Worm (Caenorhabditis elegans) whole organism, L3 larva: ENCODE measurements around the gene Y53F4B.39.
"Not testable (repeated sequence)": the region's sequence is repeated elsewhere in the genome, so short reads cannot be mapped to it uniquely, and the experiment has no call there.

ENCODE experiments used
- R02D3.7 ChIP-seq: fragments of 150-350 bp; optimal IDR thresholded peaks from 2 replicates; lab custom pipeline; 2014; ENCODE audit warnings: missing biosample characterization, missing genetic modification characterization
- ZK546.5 ChIP-seq: sonication (generic microtip); optimal IDR thresholded peaks from 2 replicates; lab custom pipeline; 2017; ENCODE audit warnings: missing biosample characterization, missing genetic modification characterization
- ceh-16 ChIP-seq: sonication (generic microtip); optimal IDR thresholded peaks from 2 replicates; lab custom pipeline; 2017; ENCODE audit warnings: missing biosample characterization, missing genetic modification characterization
- ceh-28 ChIP-seq: fragments of 150-350 bp; optimal IDR thresholded peaks from 2 replicates; lab custom pipeline; 2014; ENCODE audit warnings: missing biosample characterization, missing genetic modification reagents, missing genetic modification characterization
- ceh-82 ChIP-seq: fragments of 150-350 bp; optimal IDR thresholded peaks from 2 replicates; lab custom pipeline; 2014; ENCODE audit warnings: missing biosample characterization, missing genetic modification characterization
- ceh-9 ChIP-seq: sonication (generic microtip); optimal IDR thresholded peaks from 2 replicates; lab custom pipeline; 2018; ENCODE audit warnings: missing biosample characterization, missing genetic modification characterization
- daf-12 ChIP-seq: fragments of 150-350 bp; optimal IDR thresholded peaks from 2 replicates; lab custom pipeline; 2014; ENCODE audit warnings: missing biosample characterization, missing genetic modification reagents, missing genetic modification characterization
- egl-27 ChIP-seq: sonication (generic microtip); optimal IDR thresholded peaks from 4 replicates; lab custom pipeline; 2017; ENCODE audit warnings: missing biosample characterization, missing genetic modification reagents, missing genetic modification characterization
- egl-5 ChIP-seq: fragments of 150-350 bp; optimal IDR thresholded peaks from 2 replicates; lab custom pipeline; 2017; ENCODE audit warnings: missing biosample characterization, missing genetic modification reagents, missing genetic modification characterization, inconsistent platforms
- elt-1 ChIP-seq: fragments of 150-350 bp; optimal IDR thresholded peaks from 2 replicates; lab custom pipeline; 2014; ENCODE audit warnings: missing biosample characterization, missing genetic modification characterization
- elt-2 ChIP-seq: sonication (generic microtip); optimal IDR thresholded peaks from 2 replicates; lab custom pipeline; 2016; ENCODE audit warnings: missing genetic modification reagents, mild to moderate bottlenecking, missing genetic modification characterization, missing compliant biosample characterization
- elt-3 ChIP-seq, 3 experiments: fragments of 150-350 bp in 1 of 3; sonication (generic microtip) in 2 of 3; optimal IDR thresholded peaks; 2 replicates in 2 of 3; 4 replicates in 1 of 3; lab custom pipeline; 2014 to 2017; ENCODE audit warnings: missing biosample characterization in 3 of 3, missing genetic modification characterization in 3 of 3
- eor-1 ChIP-seq, 2 experiments: fragments of 150-350 bp; optimal IDR thresholded peaks; 2 replicates each; lab custom pipeline; 2014 to 2018; ENCODE audit warnings: missing biosample characterization in 2 of 2, missing genetic modification characterization in 2 of 2
- fkh-10 ChIP-seq: sonication (generic microtip); optimal IDR thresholded peaks from 2 replicates; lab custom pipeline; 2017; ENCODE audit warnings: missing biosample characterization, missing genetic modification reagents, missing genetic modification characterization
- fkh-2 ChIP-seq: fragments of 150-350 bp; optimal IDR thresholded peaks from 2 replicates; lab custom pipeline; 2014; ENCODE audit warnings: missing biosample characterization, missing genetic modification reagents, missing genetic modification characterization
- fos-1 ChIP-seq: fragments of 150-350 bp; optimal IDR thresholded peaks from 2 replicates; lab custom pipeline; 2014; ENCODE audit warnings: missing biosample characterization, missing genetic modification characterization
- hmg-11 ChIP-seq: sonication (generic microtip); optimal IDR thresholded peaks from 2 replicates; lab custom pipeline; 2016; ENCODE audit warnings: missing genetic modification characterization, missing compliant biosample characterization
- jun-1 ChIP-seq: fragments of 150-350 bp; optimal IDR thresholded peaks from 2 replicates; lab custom pipeline; 2014; ENCODE audit warnings: missing biosample characterization, missing genetic modification reagents, missing genetic modification characterization
- lin-15B ChIP-seq: fragments of 150-350 bp; optimal IDR thresholded peaks from 2 replicates; lab custom pipeline; 2014; ENCODE audit warnings: missing biosample characterization, missing genetic modification characterization
- lin-39 ChIP-seq: fragments of 150-350 bp; optimal IDR thresholded peaks from 2 replicates; lab custom pipeline; 2018; ENCODE audit warnings: missing biosample characterization, missing genetic modification reagents, missing genetic modification characterization
- lsy-12 ChIP-seq: sonication (generic microtip); optimal IDR thresholded peaks from 2 replicates; lab custom pipeline; 2016; ENCODE audit warnings: mild to moderate bottlenecking, missing genetic modification characterization, missing compliant biosample characterization
- mdl-1 ChIP-seq: fragments of 150-350 bp; optimal IDR thresholded peaks from 2 replicates; lab custom pipeline; 2014; ENCODE audit warnings: missing biosample characterization, missing genetic modification characterization
- mml-1 ChIP-seq: fragments of 150-350 bp; sonication (generic microtip); optimal IDR thresholded peaks from 3 replicates; lab custom pipeline; 2014; ENCODE audit warnings: missing biosample characterization, missing genetic modification characterization
- nfya-1 ChIP-seq: sonication (generic microtip); optimal IDR thresholded peaks from 2 replicates; lab custom pipeline; 2017; ENCODE audit warnings: missing genetic modification characterization, mild to moderate bottlenecking, missing compliant biosample characterization, antibody characterized with exemption, moderate library complexity; ENCODE audit not compliant: insufficient read depth
- nhr-12 ChIP-seq: fragments of 150-350 bp; optimal IDR thresholded peaks from 2 replicates; lab custom pipeline; 2014; ENCODE audit warnings: missing biosample characterization, missing genetic modification characterization
- nhr-23 ChIP-seq: fragments of 150-350 bp; optimal IDR thresholded peaks from 2 replicates; lab custom pipeline; 2014; ENCODE audit warnings: missing biosample characterization, missing genetic modification reagents, missing genetic modification characterization
- nhr-25 ChIP-seq: sonication (generic microtip); optimal IDR thresholded peaks from 2 replicates; lab custom pipeline; 2017; ENCODE audit warnings: missing biosample characterization, missing genetic modification characterization
- nhr-28 ChIP-seq: fragments of 150-350 bp; optimal IDR thresholded peaks from 2 replicates; lab custom pipeline; 2014; ENCODE audit warnings: missing biosample characterization, missing genetic modification characterization
- nhr-43 ChIP-seq: sonication (generic microtip); optimal IDR thresholded peaks from 2 replicates; lab custom pipeline; 2016; ENCODE audit warnings: mild to moderate bottlenecking, missing genetic modification characterization, missing compliant biosample characterization; ENCODE audit not compliant: poor library complexity, severe bottlenecking
- nhr-67 ChIP-seq: fragments of 150-350 bp; optimal IDR thresholded peaks from 2 replicates; lab custom pipeline; 2014; ENCODE audit warnings: missing biosample characterization, missing genetic modification characterization
- nhr-77 ChIP-seq: fragments of 150-350 bp; optimal IDR thresholded peaks from 2 replicates; lab custom pipeline; 2014; ENCODE audit warnings: missing biosample characterization, missing genetic modification characterization
- pha-4 ChIP-seq: fragments of 150-350 bp; optimal IDR thresholded peaks from 2 replicates; lab custom pipeline; 2014; ENCODE audit warnings: missing biosample characterization, missing genetic modification reagents, missing genetic modification characterization
- pqm-1 ChIP-seq: fragments of 150-350 bp; optimal IDR thresholded peaks from 2 replicates; lab custom pipeline; 2017; ENCODE audit warnings: missing biosample characterization, missing genetic modification characterization, inconsistent platforms
- sea-2 ChIP-seq: fragments of 150-350 bp; sonication (generic microtip); optimal IDR thresholded peaks from 4 replicates; lab custom pipeline; 2014; ENCODE audit warnings: missing biosample characterization, missing genetic modification reagents, missing genetic modification characterization
- skn-1 ChIP-seq: fragments of 150-350 bp; optimal IDR thresholded peaks from 2 replicates; lab custom pipeline; 2014; ENCODE audit warnings: missing biosample characterization, missing genetic modification characterization
- snpc-4 ChIP-seq: fragments of 150-350 bp; optimal IDR thresholded peaks from 2 replicates; lab custom pipeline; 2014; ENCODE audit warnings: missing biosample characterization, missing genetic modification characterization
- tbx-2 ChIP-seq: sonication (generic microtip); optimal IDR thresholded peaks from 2 replicates; lab custom pipeline; 2016; ENCODE audit warnings: mild to moderate bottlenecking, missing genetic modification characterization, missing compliant biosample characterization
- unc-62 ChIP-seq: fragments of 150-350 bp; sonication (generic microtip); optimal IDR thresholded peaks from 4 replicates; lab custom pipeline; 2014; ENCODE audit warnings: missing biosample characterization, missing genetic modification reagents, missing genetic modification characterization

Gene Y53F4B.39

DNA sequence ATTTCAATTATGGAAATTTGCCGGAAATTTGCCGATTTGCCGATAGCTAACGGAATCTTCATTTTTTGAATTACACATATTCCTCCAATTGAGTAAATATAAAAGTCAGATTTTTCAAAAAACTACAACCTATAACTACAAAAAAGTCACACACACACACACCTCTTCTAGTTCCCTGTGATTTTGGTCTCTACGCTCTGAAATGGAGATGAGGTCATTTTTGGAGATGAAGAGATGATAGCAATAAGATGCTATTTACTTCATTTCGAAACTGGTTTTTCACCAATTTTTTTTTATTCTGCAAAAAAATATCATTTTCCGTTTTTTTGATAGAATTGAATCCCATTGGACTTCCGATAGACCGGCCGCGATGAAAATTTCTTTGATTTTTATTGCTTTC lies 14.2 kb downstream of the Y53F4B.39 start, which contains the start of gene Y53F4B.23:
Gene Y53F4B.23 (plus strand): TSS at position 312 of the 400 bp plus-strand sequence.
- TF ChIP-seq lin-39 (tag; lab: Kevin White, UChicago) (no peak), skn-1 (tag; lab: Kevin White, UChicago) (no peak), lin-15B (tag; lab: Kevin White, UChicago) (no peak), tbx-2 (no peak), hmg-11 (no peak), fkh-2 (tag; lab: Kevin White, UChicago) (no peak), nhr-23 (tag; lab: Kevin White, UChicago) (no peak), elt-2 (tag; lab: Kevin White, UChicago) (no peak), nfya-1 (no peak), daf-12 (tag; lab: Kevin White, UChicago) (no peak)

- TF ChIP-seq unc-62 (no peak), fkh-10 (GFP tag; lab: Kevin White, UChicago) (no peak), pqm-1 (tag; lab: Kevin White, UChicago) (no peak), lsy-12 (no peak), fkh-2 (tag; lab: Kevin White, UChicago) (no peak), jun-1 (no peak), nhr-77 (tag; lab: Kevin White, UChicago) (no peak)
Observed at ce11 chrII:15130512-15130911, 20.6 kb downstream of the Y53F4B.39 start, which contains the start of gene Y53F4B.62. TSS of gene Y53F4B.62 (minus strand) at chrII:15130612.

- TF ChIP-seq nhr-12 (tag; lab: Kevin White, UChicago): no peak
- TF ChIP-seq elt-1 (tag; lab: Kevin White, UChicago): no peak
- no peak for TF ChIP-seq snpc-4
- TF ChIP-seq ZK546.5 (tag; lab: Kevin White, UChicago): no peak
- no peak for TF ChIP-seq eor-1 (tag; optimal IDR thresholded peaks at IDR 0.05; lab: Kevin White, UChicago)
- no peak for TF ChIP-seq lsy-12
- TF ChIP-seq egl-5: no peak
- TF ChIP-seq jun-1: no peak
- TF ChIP-seq R02D3.7: no peak
- no peak for TF ChIP-seq fos-1
- TF ChIP-seq nhr-43 (tag; lab: Kevin White, UChicago): no peak
- no peak for TF ChIP-seq mdl-1 (tag; lab: Kevin White, UChicago)
- TF ChIP-seq sea-2 (GFP tag; lab: Kevin White, UChicago): no peak
- TF ChIP-seq pha-4 (tag; lab: Kevin White, UChicago): no peak
- TF ChIP-seq pqm-1 (tag; lab: Kevin White, UChicago): no peak
- TF ChIP-seq elt-2 (tag; lab: Kevin White, UChicago): no peak
- no peak for TF ChIP-seq nhr-28 (tag; lab: Kevin White, UChicago)
- TF ChIP-seq lin-39 (tag; lab: Kevin White, UChicago): no peak
- TF ChIP-seq nhr-67: no peak
Observed at ce11 chrII:15134332-15134731, 24.4 kb downstream of the Y53F4B.39 start, which contains the start of gene Y53F4B.24. TSS of gene Y53F4B.24 (minus strand) at chrII:15134432.

DNA sequence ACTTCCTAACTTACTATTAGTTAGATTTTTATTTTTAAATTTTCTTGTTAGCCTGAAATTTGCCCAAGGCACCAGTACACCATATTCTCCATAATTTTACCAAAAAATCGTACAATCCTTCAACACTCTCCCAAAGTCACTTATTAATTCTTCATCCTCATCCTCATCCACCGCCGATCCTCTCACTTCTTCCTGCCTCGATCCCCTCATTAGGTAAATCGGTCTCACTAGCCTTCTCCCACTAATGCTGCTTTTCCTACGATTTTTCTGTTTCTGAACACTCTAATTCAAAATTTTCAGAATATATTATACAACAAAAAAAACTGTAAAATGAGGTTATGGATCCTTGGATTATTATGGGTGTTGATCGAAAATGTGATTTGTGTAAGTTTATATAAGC lies 25.9 kb downstream of the Y53F4B.39 start, which contains the start of gene Y53F4B.25:
Gene Y53F4B.25 (plus strand): TSS at position 301 of the 400 bp plus-strand sequence.
- TF ChIP-seq elt-2 (tag; lab: Kevin White, UChicago) (no peak), nhr-67 (no peak), nhr-25 (no peak), mdl-1 (tag; lab: Kevin White, UChicago) (no peak), nhr-28 (tag; lab: Kevin White, UChicago) (no peak), daf-12 (tag; lab: Kevin White, UChicago) (no peak), eor-1 (tag; optimal IDR thresholded peaks at IDR 0.05; lab: Kevin White, UChicago) (no peak), nhr-77 (tag; lab: Kevin White, UChicago) (no peak), pqm-1 (tag; lab: Kevin White, UChicago) (no peak)

DNA sequence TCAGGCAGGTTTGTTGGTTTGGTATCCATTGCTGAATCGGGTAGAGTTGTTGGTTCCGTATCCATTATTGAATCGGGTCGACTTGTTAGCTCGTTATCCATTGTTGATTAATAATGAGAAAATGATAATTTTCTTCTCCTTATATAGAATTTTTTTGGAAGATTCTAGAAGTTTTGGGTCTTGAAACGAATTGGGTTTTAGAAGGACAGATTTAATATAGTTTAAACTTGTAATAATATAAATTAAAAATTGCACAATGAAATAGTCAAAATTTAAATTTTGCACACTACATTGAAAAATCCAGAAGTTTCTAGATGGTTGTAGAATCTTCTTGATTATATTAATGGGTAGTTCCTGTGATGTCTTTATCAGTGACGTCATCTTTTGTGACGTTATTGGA lies 30.9 kb downstream of the Y53F4B.39 start, which contains the start of gene Y53F4B.26:
Gene Y53F4B.26 (minus strand): TSS at position 101 of the 400 bp plus-strand sequence.
- TF ChIP-seq lsy-12; nhr-23 (tag; lab: Kevin White, UChicago); elt-2 (tag; lab: Kevin White, UChicago): not testable (repeated sequence)

- no peak for TF ChIP-seq nhr-67
- TF ChIP-seq mml-1 (tag; lab: Kevin White, UChicago): no peak
- no peak for TF ChIP-seq egl-27 (tag; lab: Kevin White, UChicago)
- TF ChIP-seq skn-1 (tag; lab: Kevin White, UChicago): no peak
- no peak for TF ChIP-seq R02D3.7
- TF ChIP-seq unc-62: no peak
- TF ChIP-seq jun-1: no peak
- no peak for TF ChIP-seq tbx-2
- TF ChIP-seq ceh-28 (tag; lab: Kevin White, UChicago): no peak
- no peak for TF ChIP-seq elt-3 (tag; optimal IDR thresholded peaks at IDR 0.05; lab: Kevin White, UChicago)
- TF ChIP-seq mdl-1 (tag; lab: Kevin White, UChicago): no peak
- TF ChIP-seq ceh-16: no peak
- no peak for TF ChIP-seq ceh-9
- no peak for TF ChIP-seq lin-39 (tag; lab: Kevin White, UChicago)
- TF ChIP-seq snpc-4: no peak
- no peak for TF ChIP-seq ceh-82 (tag; lab: Kevin White, UChicago)
- no peak for TF ChIP-seq lin-15B (tag; lab: Kevin White, UChicago)
- TF ChIP-seq nhr-25: no peak
Observed at ce11 chrII:15143729-15144128, 33.8 kb downstream of the Y53F4B.39 start.
